3 worm cellular contexts compared by ENCODE assay signal in genomic region chrIII:12188236-12188635, ce11.
A peak's percentile ranks its signal among the peaks of the same experiment; 100 is the strongest.
TF ChIP-seq lines count a peak whose summit lies in the region.

No protein-coding gene starts in this region.

TF ChIP-seq in whole organism, L1 larva, 84 proteins besides CTCF, POLR2A, EP300 and RAD21:
- TF ChIP-seq efl-1 (optimal IDR thresholded peaks at IDR 0.05; lab: Kevin White, UChicago), result no peak
- TF ChIP-seq efl-1 (GFP tag; optimal IDR thresholded peaks at IDR 0.05 in 1 of 2; lab: Kevin White, UChicago), result peak in 1 of 2 experiments; percentile 62
- no peak for TF ChIP-seq efl-3 (GFP tag; optimal IDR thresholded peaks at IDR 0.05; lab: Kevin White, UChicago)
- no peak for TF ChIP-seq nhr-84 (tag; optimal IDR thresholded peaks at IDR 0.05; lab: Kevin White, UChicago)
- TF ChIP-seq elt-2 (tag; optimal IDR thresholded peaks at IDR 0.05; lab: Kevin White, UChicago), result peak; percentile 3
- no peak for TF ChIP-seq ceh-82 (tag; optimal IDR thresholded peaks at IDR 0.05; lab: Kevin White, UChicago)

TF ChIP-seq in whole organism, L3 larva, 47 proteins besides CTCF, POLR2A, EP300 and RAD21:
- TF ChIP-seq ceh-82 (tag; optimal IDR thresholded peaks at IDR 0.05; lab: Kevin White, UChicago) (no peak), hmg-11 (tag; optimal IDR thresholded peaks at IDR 0.05; lab: Kevin White, UChicago) (no peak), fkh-2 (tag; optimal IDR thresholded peaks at IDR 0.05; lab: Kevin White, UChicago) (no peak), egl-27 (tag; optimal IDR thresholded peaks at IDR 0.05; lab: Kevin White, UChicago) (no peak), elt-2 (tag; optimal IDR thresholded peaks at IDR 0.05; lab: Kevin White, UChicago) (peak; percentile 36), aly-2 (tag; optimal IDR thresholded peaks at IDR 0.05; lab: Kevin White, UChicago) (no peak), nhr-28 (tag; optimal IDR thresholded peaks at IDR 0.05; lab: Kevin White, UChicago) (no peak)

TF ChIP-seq in whole organism, L4 larva, 104 proteins besides CTCF, POLR2A, EP300 and RAD21:
- TF ChIP-seq dve-1 (tag; optimal IDR thresholded peaks at IDR 0.05; lab: Kevin White, UChicago; ENCODE audit: insufficient read depth) (peak; percentile 12), daf-16 (GFP tag; optimal IDR thresholded peaks at IDR 0.05; lab: Kevin White, UChicago) (no peak), daf-16 (tag; optimal IDR thresholded peaks at IDR 0.05; lab: Kevin White, UChicago) (peak; percentile 75), pqm-1 (tag; optimal IDR thresholded peaks at IDR 0.05; lab: Kevin White, UChicago) (peak; percentile 22), lsy-2 (tag; optimal IDR thresholded peaks at IDR 0.05; lab: Kevin White, UChicago) (no peak)

Comparison
In these comparisons a context has a peak if more than half of its experiments do, and no peak if none do; other contexts are left out.
1. Of the 29 proteins assayed by ChIP-seq in both whole organism, L4 larva and whole organism, L1 larva: peak only in whole organism, L4 larva: pqm-1; only in whole organism, L1 larva: none; in both: none; in neither: 28.